Worm (Caenorhabditis elegans): ENCODE measurements around the gene ace-4.

DNA sequence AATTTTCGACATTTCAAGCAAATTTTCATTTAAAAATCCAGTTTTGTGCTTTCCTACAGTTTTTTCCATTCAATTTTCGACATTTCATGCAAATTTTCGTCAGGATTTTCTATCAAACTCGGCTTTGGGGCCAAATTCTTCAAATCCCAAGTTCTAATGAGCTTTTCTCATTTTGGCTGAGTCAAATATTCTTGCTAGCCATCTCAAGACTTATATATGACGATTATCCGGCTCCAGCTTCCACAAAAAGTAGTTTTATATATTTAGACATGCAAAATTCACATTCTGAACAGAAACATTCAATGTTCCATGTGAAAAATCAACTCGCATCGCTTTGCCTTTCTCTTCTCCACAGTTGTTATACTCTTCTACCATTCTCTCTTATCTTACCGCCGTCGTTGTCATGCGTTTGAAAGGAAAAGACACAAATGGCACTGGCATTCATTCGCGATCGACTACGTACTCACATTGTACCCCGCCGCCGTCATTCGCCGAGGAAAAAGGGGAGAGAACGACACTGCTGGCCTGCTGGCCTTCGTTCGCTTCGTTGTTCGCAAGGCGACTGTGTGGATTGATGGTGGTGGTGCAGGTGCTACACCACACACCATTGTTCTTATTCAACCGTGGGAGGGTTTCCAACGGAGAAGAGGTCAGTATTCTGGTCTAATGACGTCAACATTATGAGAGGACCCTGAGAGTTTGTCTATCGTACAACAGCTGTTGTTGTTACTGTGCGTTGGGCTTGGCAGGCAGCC is 50.1 kb downstream of the ace-4 start:
- peak; percentile 44 for TF ChIP-seq nhr-20 (tag; optimal IDR thresholded peaks at IDR 0.05)
- no peak for TF ChIP-seq ama-1 (optimal IDR thresholded peaks at IDR 0.05)
- no peak for TF ChIP-seq elt-3 (tag; optimal IDR thresholded peaks at IDR 0.05)
- no peak for TF ChIP-seq skn-1 (tag; optimal IDR thresholded peaks at IDR 0.05)
- no peak for TF ChIP-seq nhr-76 (tag; optimal IDR thresholded peaks at IDR 0.05)
- TF ChIP-seq ceh-82 (tag; optimal IDR thresholded peaks at IDR 0.05), result no peak
- TF ChIP-seq tbx-2 (tag; optimal IDR thresholded peaks at IDR 0.05), result no peak
- TF ChIP-seq nhr-11 (tag; optimal IDR thresholded peaks at IDR 0.05), result no peak
- TF ChIP-seq fkh-10 (GFP tag; optimal IDR thresholded peaks at IDR 0.05), result no peak
- TF ChIP-seq snpc-4 (tag; optimal IDR thresholded peaks at IDR 0.05), result no peak
- no peak for TF ChIP-seq zag-1 (tag; optimal IDR thresholded peaks at IDR 0.05)
- TF ChIP-seq nhr-12 (tag; optimal IDR thresholded peaks at IDR 0.05), result no peak

Measured in whole organism, L1 larva.